Worm (Caenorhabditis elegans): ENCODE results near the gene C35B1.2.

DNA sequence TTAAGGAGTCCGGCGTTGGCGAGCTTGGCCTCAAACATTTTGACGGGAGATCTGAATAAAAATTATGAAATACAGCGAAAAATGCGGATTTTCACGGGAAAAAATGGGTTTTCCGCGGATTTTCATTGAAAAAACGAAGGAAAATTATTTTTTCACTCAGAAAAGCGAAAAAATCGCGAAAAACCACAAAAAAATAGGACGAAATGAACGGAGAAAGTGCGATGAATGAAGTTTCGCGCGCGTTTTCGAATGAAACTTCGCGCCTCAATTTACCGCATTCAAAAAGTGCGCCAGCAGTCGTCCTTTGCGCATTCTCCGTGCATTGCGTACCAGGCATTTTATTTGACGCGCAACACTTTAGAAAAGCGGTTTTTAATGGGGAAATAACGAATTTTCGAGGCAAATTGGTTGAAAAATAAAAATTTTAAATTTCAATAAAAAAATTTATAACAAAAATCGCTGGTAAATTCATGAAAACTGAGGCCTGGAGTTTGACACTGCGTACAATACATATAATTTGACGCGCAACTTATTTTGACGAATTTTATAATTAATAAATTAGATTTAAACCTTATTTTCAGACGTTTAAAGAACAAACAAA, 36.5 kb upstream of the C35B1.2 start, which contains the start of gene pcn-1:
- TF ChIP-seq unc-62 (GFP tag; optimal IDR thresholded peaks at IDR 0.05): peak; percentile 22
- peak; percentile 89 for TF ChIP-seq skn-1 (tag; optimal IDR thresholded peaks at IDR 0.05)
- TF ChIP-seq fos-1 (tag; optimal IDR thresholded peaks at IDR 0.05): peak; percentile 25
- TF ChIP-seq mml-1 (tag; optimal IDR thresholded peaks at IDR 0.05): no peak
- peak; percentile 94 for TF ChIP-seq nhr-25 (tag; optimal IDR thresholded peaks at IDR 0.05)
- TF ChIP-seq ceh-28 (tag; optimal IDR thresholded peaks at IDR 0.05): peak; percentile 82
- no peak for TF ChIP-seq nhr-12 (tag; optimal IDR thresholded peaks at IDR 0.05)
- peak; percentile 60 for TF ChIP-seq ama-1 (optimal IDR thresholded peaks at IDR 0.05)
